Fruit fly (Drosophila melanogaster) whole organism, embryonic: ENCODE measurements around the gene aos.

Experiments used
- CG10209 ChIP-seq: fragments of 200-800 bp; sonication (Bioruptor generic); optimal IDR thresholded peaks from 3 replicates; lab custom pipeline; 2017; ENCODE audit warnings: missing biosample characterization, mild to moderate bottlenecking, missing genetic modification characterization, missing genetic modification reagents
- CG1024 ChIP-seq: fragments of 200-800 bp; sonication (Bioruptor generic); IDR thresholded peaks from 2 replicates; pipeline ENCODE4 v1.3.6; 2022; ENCODE audit warnings: missing biosample characterization, missing genetic modification characterization
- CG10274 ChIP-seq: fragments of 200-800 bp; sonication (Bioruptor generic); optimal IDR thresholded peaks from 3 replicates; lab custom pipeline; 2017; ENCODE audit warnings: missing biosample characterization, mild to moderate bottlenecking, missing genetic modification characterization
- CG10431 ChIP-seq: fragments of 200-800 bp; sonication (Bioruptor generic); optimal IDR thresholded peaks from 3 replicates; lab custom pipeline; 2018; ENCODE audit warnings: missing biosample characterization, mild to moderate bottlenecking, missing genetic modification characterization
- CG11723 ChIP-seq: fragments of 200-800 bp; sonication (Bioruptor generic); optimal IDR thresholded peaks from 2 replicates; lab custom pipeline; 2017; ENCODE audit warnings: missing biosample characterization, mild to moderate bottlenecking, missing genetic modification characterization
- CG12942 ChIP-seq: fragments of 200-800 bp; sonication (Bioruptor generic); optimal IDR thresholded peaks from 3 replicates; lab custom pipeline; 2016; ENCODE audit warnings: missing biosample characterization, missing genetic modification characterization
- CG17361 ChIP-seq: fragments of 200-800 bp; sonication (Bioruptor generic); IDR thresholded peaks from 3 replicates; pipeline ENCODE4 v1.3.6; 2022; ENCODE audit warnings: missing biosample characterization, missing genetic modification characterization
- CG17568 ChIP-seq: fragments of 200-800 bp; sonication (Bioruptor generic); optimal IDR thresholded peaks from 2 replicates; lab custom pipeline; 2018; ENCODE audit warnings: missing biosample characterization, mild to moderate bottlenecking, missing genetic modification characterization, moderate library complexity
- CG32532 ChIP-seq: fragments of 200-800 bp; sonication (Bioruptor generic); IDR thresholded peaks from 2 replicates; pipeline ENCODE4 v1.3.6; 2022; ENCODE audit warnings: missing biosample characterization, missing genetic modification characterization
- CG33213 ChIP-seq: fragments of 200-800 bp; sonication (Bioruptor generic); optimal IDR thresholded peaks from 3 replicates; lab custom pipeline; 2016; ENCODE audit warnings: missing biosample characterization, missing genetic modification characterization
- CG34422 ChIP-seq: fragments of 200-800 bp; sonication (Bioruptor generic); IDR thresholded peaks from 3 replicates; pipeline ENCODE4 v1.3.6; 2022; ENCODE audit warnings: missing biosample characterization, missing genetic modification characterization
- CG3995 ChIP-seq: fragments of 200-800 bp; sonication (Bioruptor generic); optimal IDR thresholded peaks from 3 replicates; lab custom pipeline; 2016; ENCODE audit warnings: missing biosample characterization, missing genetic modification characterization
- CG4282 ChIP-seq: fragments of 200-800 bp; sonication (Bioruptor generic); optimal IDR thresholded peaks from 2 replicates; lab custom pipeline; 2016; ENCODE audit warnings: missing biosample characterization, missing genetic modification characterization
- CG5953 ChIP-seq: fragments of 200-800 bp; sonication (Bioruptor generic); IDR thresholded peaks from 2 replicates; pipeline ENCODE4 v1.3.6; 2022; ENCODE audit warnings: missing biosample characterization, missing genetic modification characterization
- CG6683 ChIP-seq: fragments of 200-800 bp; sonication (Bioruptor generic); optimal IDR thresholded peaks from 2 replicates; lab custom pipeline; 2017; ENCODE audit warnings: missing biosample characterization, mild to moderate bottlenecking, missing genetic modification characterization, missing genetic modification reagents
- CG6689 ChIP-seq: fragments of 200-800 bp; sonication (Bioruptor generic); IDR thresholded peaks from 2 replicates; pipeline ENCODE4 v1.3.6; 2022; ENCODE audit warnings: missing biosample characterization, missing genetic modification characterization
- CG6765 ChIP-seq: fragments of 200-800 bp; sonication (Bioruptor generic); optimal IDR thresholded peaks from 3 replicates; lab custom pipeline; 2017; ENCODE audit warnings: missing biosample characterization, mild to moderate bottlenecking, missing genetic modification characterization
- CG6854 ChIP-seq: fragments of 200-800 bp; sonication (Bioruptor generic); optimal IDR thresholded peaks from 3 replicates; lab custom pipeline; 2017; ENCODE audit warnings: missing biosample characterization, mild to moderate bottlenecking, missing genetic modification characterization
- CG7372 ChIP-seq: fragments of 200-800 bp; sonication (Bioruptor generic); IDR thresholded peaks from 2 replicates; pipeline ENCODE4 v1.3.6; 2022; ENCODE audit warnings: missing biosample characterization, missing genetic modification characterization
- D ChIP-seq, 2 experiments: fragments of 200-800 bp in 1 of 2; fragments of >200 bp in 1 of 2; sonication (Bioruptor generic) in 1 of 2; optimal IDR thresholded peaks; 2 replicates in 1 of 2; 3 replicates in 1 of 2; lab custom pipeline; 2017; ENCODE audit warnings: mild to moderate bottlenecking in 1 of 2, missing biosample characterization in 1 of 2, missing genetic modification characterization in 1 of 2, missing genetic modification reagents in 1 of 2
- E2f1 ChIP-seq: fragments of 200-800 bp; sonication (Bioruptor generic); IDR thresholded peaks from 2 replicates; pipeline ENCODE4 v1.3.6; 2022; ENCODE audit warnings: missing biosample characterization, missing genetic modification characterization
- HLH4C ChIP-seq: fragments of 200-800 bp; sonication (Bioruptor generic); IDR thresholded peaks from 3 replicates; pipeline ENCODE4 v1.3.6; 2022; ENCODE audit warnings: missing biosample characterization, missing genetic modification characterization; ENCODE audit not compliant: partially characterized antibody
- Hmx ChIP-seq: fragments of 200-800 bp; sonication (Bioruptor generic); optimal IDR thresholded peaks from 2 replicates; lab custom pipeline; 2016; ENCODE audit warnings: missing biosample characterization, missing genetic modification characterization
- Hr78 ChIP-seq, 2 experiments: fragments of 200-800 bp in 1 of 2; fragments of >200 bp in 1 of 2; sonication (Bioruptor generic) in 1 of 2; optimal IDR thresholded peaks; 2 replicates each; lab custom pipeline; 2017 to 2019; ENCODE audit warnings: missing biosample characterization in 2 of 2, missing genetic modification characterization in 2 of 2, mild to moderate bottlenecking in 1 of 2, moderate library complexity in 1 of 2
- Hsf ChIP-seq: fragments of 200-800 bp; sonication (Bioruptor generic); optimal IDR thresholded peaks from 3 replicates; lab custom pipeline; 2016; ENCODE audit warnings: missing biosample characterization, missing genetic modification characterization
- Med ChIP-seq: fragments of 200-800 bp; sonication (Bioruptor generic); peaks from one replicate; lab custom pipeline; 2016; ENCODE audit warnings: missing biosample characterization, missing genetic modification characterization, mild to moderate bottlenecking, inconsistent platforms, moderate library complexity
- NfI ChIP-seq: fragments of 200-800 bp; sonication (Bioruptor generic); optimal IDR thresholded peaks from 3 replicates; lab custom pipeline; 2018; ENCODE audit warnings: missing biosample characterization, mild to moderate bottlenecking, missing genetic modification characterization, moderate library complexity
- PHDP ChIP-seq: fragments of 200-800 bp; sonication (Bioruptor generic); optimal IDR thresholded peaks from 3 replicates; lab custom pipeline; 2018; ENCODE audit warnings: missing biosample characterization, mild to moderate bottlenecking, missing genetic modification characterization, moderate library complexity
- Sox102F ChIP-seq: fragments of 200-800 bp; sonication (Bioruptor generic); optimal IDR thresholded peaks from 2 replicates; lab custom pipeline; 2018; ENCODE audit warnings: missing biosample characterization, mild to moderate bottlenecking, missing genetic modification characterization, moderate library complexity
- Tbp ChIP-seq: fragments of >200 bp; optimal IDR thresholded peaks from 2 replicates; lab custom pipeline; 2018; ENCODE audit warnings: missing biosample characterization, missing genetic modification characterization
- ac ChIP-seq: fragments of 200-800 bp; sonication (Bioruptor generic); optimal IDR thresholded peaks from 3 replicates; lab custom pipeline; 2017; ENCODE audit warnings: missing biosample characterization, mild to moderate bottlenecking, missing genetic modification characterization
- ap ChIP-seq: fragments of 200-800 bp; sonication (Bioruptor generic); IDR thresholded peaks from 2 replicates; pipeline ENCODE4 v1.3.6; 2022; ENCODE audit warnings: missing biosample characterization, missing genetic modification characterization
- ci ChIP-seq: fragments of 200-800 bp; sonication (Bioruptor generic); IDR thresholded peaks from 3 replicates; pipeline ENCODE4 v1.3.6; 2022; ENCODE audit warnings: missing biosample characterization, missing genetic modification characterization
- exex ChIP-seq: fragments of 200-800 bp; sonication (Bioruptor generic); optimal IDR thresholded peaks from 4 replicates; lab custom pipeline; 2018; ENCODE audit warnings: missing biosample characterization, mild to moderate bottlenecking, missing genetic modification characterization, moderate library complexity
- grau ChIP-seq: fragments of 200-800 bp; optimal IDR thresholded peaks from 3 replicates; lab custom pipeline; 2019; ENCODE audit warnings: missing biosample characterization, mild to moderate bottlenecking, missing genetic modification characterization, moderate library complexity
- ind ChIP-seq: fragments of 200-800 bp; sonication (Bioruptor generic); optimal IDR thresholded peaks from 3 replicates; lab custom pipeline; 2016; ENCODE audit warnings: missing biosample characterization, missing genetic modification characterization
- lmd ChIP-seq: fragments of 200-800 bp; sonication (Bioruptor generic); IDR thresholded peaks from 2 replicates; pipeline ENCODE4 v1.3.6; 2022; ENCODE audit warnings: missing biosample characterization, missing genetic modification characterization
- org-1 ChIP-seq: fragments of 200-800 bp; sonication (Bioruptor generic); optimal IDR thresholded peaks from 2 replicates; lab custom pipeline; 2017; ENCODE audit warnings: missing biosample characterization, missing genetic modification characterization
- pfk ChIP-seq: fragments of 200-800 bp; sonication (Bioruptor generic); optimal IDR thresholded peaks from 2 replicates; lab custom pipeline; 2018; ENCODE audit warnings: missing biosample characterization, mild to moderate bottlenecking, missing genetic modification characterization, moderate library complexity
- phol ChIP-seq: fragments of 200-800 bp; sonication (Bioruptor generic); optimal IDR thresholded peaks from 3 replicates; lab custom pipeline; 2018; ENCODE audit warnings: missing biosample characterization, mild to moderate bottlenecking, missing genetic modification characterization, moderate library complexity
- pzg ChIP-seq: fragments of 200-800 bp; sonication (Bioruptor generic); optimal IDR thresholded peaks from 3 replicates; lab custom pipeline; 2018; ENCODE audit warnings: missing biosample characterization, mild to moderate bottlenecking, missing genetic modification characterization, moderate library complexity
- ro ChIP-seq: fragments of 200-800 bp; sonication (Bioruptor generic); IDR thresholded peaks from 2 replicates; pipeline ENCODE4 v1.3.6; 2022; ENCODE audit warnings: missing biosample characterization, missing genetic modification characterization
- salm ChIP-seq: fragments of 200-800 bp; sonication (Bioruptor generic); optimal IDR thresholded peaks from 2 replicates; lab custom pipeline; 2018; ENCODE audit warnings: missing biosample characterization, mild to moderate bottlenecking, missing genetic modification characterization
- slbo ChIP-seq: fragments of 200-800 bp; sonication (Bioruptor generic); IDR thresholded peaks from 2 replicates; pipeline ENCODE4 v1.3.6; 2022; ENCODE audit warnings: missing biosample characterization, missing genetic modification characterization
- tll ChIP-seq, 2 experiments: fragments of 200-800 bp in 1 of 2; fragments of >200 bp in 1 of 2; sonication (Bioruptor generic) in 1 of 2; optimal IDR thresholded peaks; 2 replicates each; lab custom pipeline; 2017 to 2019; ENCODE audit warnings: missing biosample characterization in 2 of 2, missing genetic modification characterization in 2 of 2, mild to moderate bottlenecking in 1 of 2, moderate library complexity in 1 of 2
- tup ChIP-seq: fragments of 200-800 bp; sonication (Bioruptor generic); optimal IDR thresholded peaks from 2 replicates; lab custom pipeline; 2016; ENCODE audit warnings: missing biosample characterization, mild to moderate bottlenecking, missing genetic modification characterization, moderate library complexity
- vnd ChIP-seq: fragments of 200-800 bp; sonication (Bioruptor generic); IDR thresholded peaks from 3 replicates; pipeline ENCODE4 v1.3.6; 2022; ENCODE audit warnings: missing biosample characterization, missing genetic modification characterization; ENCODE audit not compliant: partially characterized antibody
- z ChIP-seq: fragments of 200-800 bp; sonication (Bioruptor generic); IDR thresholded peaks from 3 replicates; pipeline ENCODE4 v1.3.6; 2022; ENCODE audit warnings: missing biosample characterization, missing genetic modification characterization

The aos gene

dm6 chr3L:16483524-16484370 is at the start of gene aos (continued):
- no peak for TF ChIP-seq ci (GFP tag; lab: Robert Waterston, UW)
- peak; percentile 80 for TF ChIP-seq CG6854 (GFP tag; lab: Kevin White, UChicago)
- TF ChIP-seq CG7372 (GFP tag; lab: Robert Waterston, UW), result peak; percentile 87
- TF ChIP-seq pzg (GFP tag; lab: Kevin White, UChicago), result no peak
- peak; percentile 88 for TF ChIP-seq CG11723 (GFP tag; lab: Kevin White, UChicago)
- TF ChIP-seq pfk (GFP tag; lab: Kevin White, UChicago), result no peak
- TF ChIP-seq CG6765 (GFP tag; lab: Kevin White, UChicago), result peak; percentile 84
- peak; percentile 76; the same call in 2 of the 3 replicates for TF ChIP-seq CG34422 (GFP tag; lab: Robert Waterston, UW)
- peak; percentile 89 for TF ChIP-seq ac
- peak; percentile 4 for TF ChIP-seq CG33213
- peak; percentile 93 for TF ChIP-seq CG10209
- no peak for TF ChIP-seq Hmx
- TF ChIP-seq Sox102F (GFP tag; lab: Kevin White, UChicago), result peak; percentile 88
- TF ChIP-seq PHDP (tag; lab: Kevin White, UChicago), result peak; percentile 90
- no peak for TF ChIP-seq vnd (GFP tag; lab: Robert Waterston, UW)
- peak; percentile 83 for TF ChIP-seq CG12942 (GFP tag; lab: Kevin White, UChicago)
- TF ChIP-seq salm (tag; lab: Kevin White, UChicago), result peak; percentile 83
- TF ChIP-seq CG17361 (GFP tag; lab: Robert Waterston, UW), result peak; percentile 100
- TF ChIP-seq Med (GFP tag; lab: Kevin White, UChicago), result peak; percentile 91
- TF ChIP-seq tup (GFP tag; lab: Kevin White, UChicago), result peak; percentile 57
- no peak for TF ChIP-seq D (optimal IDR thresholded peaks at IDR 0.05; lab: Kevin White, UChicago)
- TF ChIP-seq D (GFP tag; optimal IDR thresholded peaks at IDR 0.05; lab: Kevin White, UChicago), result peak; percentile 96
- TF ChIP-seq ind (GFP tag; lab: Kevin White, UChicago), result peak; percentile 89
- peak; percentile 53 for TF ChIP-seq CG10274 (GFP tag; lab: Kevin White, UChicago)
- TF ChIP-seq E2f1 (GFP tag; lab: Robert Waterston, UW), result peak; percentile 86
- no peak for TF ChIP-seq tll (GFP tag; optimal IDR thresholded peaks at IDR 0.05; lab: Kevin White, UChicago)
- TF ChIP-seq org-1 (GFP tag; lab: Kevin White, UChicago), result peak; percentile 89
- TF ChIP-seq phol (tag; lab: Kevin White, UChicago), result peak; percentile 94
- no peak for TF ChIP-seq Tbp
- TF ChIP-seq exex, result peak; percentile 40
- TF ChIP-seq CG1024 (GFP tag; lab: Robert Waterston, UW), result peak; percentile 36; the same call in 1 of the 2 replicates
- TF ChIP-seq CG4282 (GFP tag; lab: Kevin White, UChicago), result no peak
- no peak; the same call in 1 of the 2 replicates for TF ChIP-seq ro (GFP tag; lab: Robert Waterston, UW)
- peak; percentile 81 for TF ChIP-seq ap
- TF ChIP-seq CG5953 (GFP tag; lab: Robert Waterston, UW), result no peak
- peak; percentile 84 for TF ChIP-seq CG6683 (GFP tag; lab: Kevin White, UChicago)
- peak; percentile 67 for TF ChIP-seq Hsf (GFP tag; lab: Kevin White, UChicago)
- no peak for TF ChIP-seq HLH4C
- TF ChIP-seq CG32532 (GFP tag; lab: Robert Waterston, UW), result peak; percentile 74
- TF ChIP-seq CG3995, result no peak
- TF ChIP-seq Hr78 (GFP tag; optimal IDR thresholded peaks at IDR 0.05; lab: Kevin White, UChicago), result peak in 1 of 2 experiments; percentile 86
- TF ChIP-seq CG17568, result peak; percentile 45
- TF ChIP-seq slbo (GFP tag; lab: Robert Waterston, UW), result peak; percentile 82
- peak; percentile 92 for TF ChIP-seq CG6689
- peak; percentile 79 for TF ChIP-seq NfI (GFP tag; lab: Kevin White, UChicago)
- TF ChIP-seq lmd (GFP tag; lab: Robert Waterston, UW), result peak; percentile 71
- peak; percentile 92 for TF ChIP-seq grau (tag; lab: Kevin White, UChicago)
- TF ChIP-seq CG10431 (GFP tag; lab: Kevin White, UChicago), result peak; percentile 80
- TF ChIP-seq z (GFP tag; lab: Robert Waterston, UW), result no peak; the same call in 2 of the 3 replicates
